Worm (Caenorhabditis elegans): ENCODE results near the gene Y45G5AM.9.

ce11 chrV:4157291-4157690 lies 37.1 kb downstream of the Y45G5AM.9 start:
- TF ChIP-seq klf-2 (GFP tag; conservative IDR thresholded peaks at IDR 0.05) (no peak), cog-1 (tag; optimal IDR thresholded peaks at IDR 0.05) (no peak)

Data from whole organism, midembryonic.